Fruit fly (Drosophila melanogaster) whole organism, embryonic: ENCODE results near the gene CG32686.

ENCODE experiments used
- Antp ChIP-seq: fragments of 200-800 bp; sonication (Bioruptor generic); optimal IDR thresholded peaks from 3 replicates; lab custom pipeline; 2016; ENCODE audit warnings: missing biosample characterization, missing genetic modification characterization
- Atf-2 ChIP-seq: fragments of 200-800 bp; sonication (Bioruptor generic); optimal IDR thresholded peaks from 2 replicates; lab custom pipeline; 2016; ENCODE audit warnings: missing biosample characterization, missing genetic modification characterization
- BtbVII ChIP-seq: fragments of 200-800 bp; sonication (Bioruptor generic); optimal IDR thresholded peaks from 3 replicates; lab custom pipeline; 2017; ENCODE audit warnings: missing biosample characterization, mild to moderate bottlenecking, missing genetic modification characterization
- CG16863 ChIP-seq: fragments of 200-800 bp; sonication (Bioruptor generic); optimal IDR thresholded peaks from 3 replicates; lab custom pipeline; 2016; ENCODE audit warnings: missing biosample characterization, missing genetic modification characterization
- CG17186 ChIP-seq: fragments of 200-800 bp; sonication (Bioruptor generic); optimal IDR thresholded peaks from 3 replicates; lab custom pipeline; 2017; ENCODE audit warnings: missing biosample characterization, missing genetic modification reagents, missing genetic modification characterization
- CG43689 ChIP-seq: fragments of 200-800 bp; sonication (Bioruptor generic); IDR thresholded peaks from 2 replicates; pipeline ENCODE4 v1.3.6; 2022; ENCODE audit warnings: missing biosample characterization, missing genetic modification characterization
- CG7987 ChIP-seq: fragments of 200-800 bp; sonication (Bioruptor generic); optimal IDR thresholded peaks from 2 replicates; lab custom pipeline; 2018; ENCODE audit warnings: missing biosample characterization, mild to moderate bottlenecking, missing genetic modification characterization, moderate library complexity
- CG8089 ChIP-seq: fragments of 200-800 bp; sonication (Bioruptor generic); optimal IDR thresholded peaks from 3 replicates; lab custom pipeline; 2016; ENCODE audit warnings: missing biosample characterization, missing genetic modification characterization
- CG8290 ChIP-seq, 3 experiments: fragments of 200-800 bp; sonication (Bioruptor generic); optimal IDR thresholded peaks; 2 replicates each; lab custom pipeline; 2016 to 2019; ENCODE audit warnings: missing biosample characterization in 3 of 3, missing genetic modification characterization in 3 of 3, mild to moderate bottlenecking in 2 of 3, moderate library complexity in 1 of 3
- CG9727 ChIP-seq: fragments of 200-800 bp; sonication (Bioruptor generic); optimal IDR thresholded peaks from 3 replicates; lab custom pipeline; 2017; ENCODE audit warnings: missing biosample characterization, mild to moderate bottlenecking, missing genetic modification characterization
- CG9817 ChIP-seq: fragments of 200-800 bp; sonication (Bioruptor generic); optimal IDR thresholded peaks from 2 replicates; lab custom pipeline; 2018; ENCODE audit warnings: missing biosample characterization, mild to moderate bottlenecking, missing genetic modification characterization, moderate library complexity
- Chrac-16 ChIP-seq: fragments of 200-800 bp; sonication (Bioruptor generic); optimal IDR thresholded peaks from 3 replicates; lab custom pipeline; 2016; ENCODE audit warnings: missing biosample characterization, missing genetic modification characterization
- CkIIα-i1 ChIP-seq: fragments of 200-800 bp; sonication (Bioruptor generic); IDR thresholded peaks from 2 replicates; pipeline ENCODE4 v1.3.6; 2022; ENCODE audit warnings: missing biosample characterization, missing genetic modification characterization
- E2f1 ChIP-seq: fragments of 200-800 bp; sonication (Bioruptor generic); IDR thresholded peaks from 2 replicates; pipeline ENCODE4 v1.3.6; 2022; ENCODE audit warnings: missing biosample characterization, missing genetic modification characterization
- HHEX ChIP-seq: fragments of 200-800 bp; sonication (Bioruptor generic); optimal IDR thresholded peaks from 3 replicates; lab custom pipeline; 2017; ENCODE audit warnings: missing biosample characterization, mild to moderate bottlenecking, missing genetic modification characterization, missing genetic modification reagents
- MTF-1 ChIP-seq: fragments of 200-800 bp; sonication (Bioruptor generic); optimal IDR thresholded peaks from 2 replicates; lab custom pipeline; 2018; ENCODE audit warnings: missing biosample characterization, mild to moderate bottlenecking, missing genetic modification characterization, borderline replicate concordance
- Max ChIP-seq: fragments of 200-800 bp; sonication (Bioruptor generic); optimal IDR thresholded peaks from 2 replicates; lab custom pipeline; 2016; ENCODE audit warnings: missing biosample characterization, mild to moderate bottlenecking, missing genetic modification characterization
- Med ChIP-seq: fragments of 200-800 bp; sonication (Bioruptor generic); peaks from one replicate; lab custom pipeline; 2016; ENCODE audit warnings: missing biosample characterization, missing genetic modification characterization, mild to moderate bottlenecking, inconsistent platforms, moderate library complexity
- Optix ChIP-seq: fragments of 200-800 bp; sonication (Bioruptor generic); IDR thresholded peaks from 3 replicates; pipeline ENCODE4 v1.3.6; 2022; ENCODE audit warnings: missing biosample characterization, missing genetic modification characterization
- Pdp1 ChIP-seq, 2 experiments: fragments of 200-800 bp; sonication (Bioruptor generic); optimal IDR thresholded peaks; 3 replicates each; lab custom pipeline; 2016; ENCODE audit warnings: missing biosample characterization in 2 of 2, missing genetic modification characterization in 2 of 2, mild to moderate bottlenecking in 1 of 2, moderate library complexity in 1 of 2
- Sox102F ChIP-seq: fragments of 200-800 bp; sonication (Bioruptor generic); optimal IDR thresholded peaks from 2 replicates; lab custom pipeline; 2018; ENCODE audit warnings: missing biosample characterization, mild to moderate bottlenecking, missing genetic modification characterization, moderate library complexity
- Stat92E ChIP-seq, 3 experiments: fragments of >200 bp in 2 of 3; fragments of 200-800 bp in 1 of 3; sonication (Bioruptor generic) in 1 of 3; optimal IDR thresholded peaks; 2 replicates each; lab custom pipeline; 2017 to 2019; ENCODE audit warnings: missing biosample characterization in 3 of 3, missing genetic modification characterization in 3 of 3, mild to moderate bottlenecking in 1 of 3, moderate library complexity in 1 of 3
- TFAM ChIP-seq: fragments of 200-800 bp; sonication (Bioruptor generic); optimal IDR thresholded peaks from 2 replicates; lab custom pipeline; 2017; ENCODE audit warnings: missing biosample characterization, missing genetic modification characterization, inconsistent platforms
- Trl ChIP-seq, 3 experiments: fragments of >200 bp in 2 of 3; fragments of 200-800 bp in 1 of 3; sonication (Bioruptor generic) in 1 of 3; optimal IDR thresholded peaks; 2 replicates in 1 of 3; 3 replicates in 2 of 3; lab custom pipeline; 2016 to 2017; ENCODE audit warnings: missing biosample characterization in 1 of 3, missing genetic modification characterization in 1 of 3
- Vsx1 ChIP-seq: fragments of 200-800 bp; sonication (Bioruptor generic); optimal IDR thresholded peaks from 2 replicates; lab custom pipeline; 2017; ENCODE audit warnings: missing biosample characterization, mild to moderate bottlenecking, missing genetic modification characterization, missing genetic modification reagents
- YL-1 ChIP-seq: fragments of 200-800 bp; sonication (Bioruptor generic); optimal IDR thresholded peaks from 3 replicates; lab custom pipeline; 2017; ENCODE audit warnings: missing biosample characterization, mild to moderate bottlenecking, missing genetic modification characterization
- amos ChIP-seq: fragments of 200-800 bp; sonication (Bioruptor generic); IDR thresholded peaks from 2 replicates; pipeline ENCODE4 v1.3.6; 2022; ENCODE audit warnings: missing biosample characterization, missing genetic modification characterization; ENCODE audit not compliant: partially characterized antibody
- bbx ChIP-seq: fragments of 200-800 bp; sonication (Bioruptor generic); IDR thresholded peaks from 2 replicates; pipeline ENCODE4 v1.3.6; 2022; ENCODE audit warnings: missing biosample characterization, missing genetic modification characterization; ENCODE audit not compliant: partially characterized antibody
- cato ChIP-seq: fragments of 200-800 bp; sonication (Bioruptor generic); optimal IDR thresholded peaks from 2 replicates; lab custom pipeline; 2016; ENCODE audit warnings: missing biosample characterization, missing genetic modification characterization, borderline replicate concordance
- gsb ChIP-seq: fragments of 200-800 bp; sonication (Bioruptor generic); IDR thresholded peaks from 2 replicates; pipeline ENCODE4 v1.3.6; 2022; ENCODE audit warnings: missing biosample characterization, missing genetic modification characterization
- ind ChIP-seq: fragments of 200-800 bp; sonication (Bioruptor generic); optimal IDR thresholded peaks from 3 replicates; lab custom pipeline; 2016; ENCODE audit warnings: missing biosample characterization, missing genetic modification characterization
- knrl ChIP-seq: fragments of 200-800 bp; sonication (Bioruptor generic); IDR thresholded peaks from 3 replicates; pipeline ENCODE4 v1.3.6; 2022; ENCODE audit warnings: missing biosample characterization, missing genetic modification characterization; ENCODE audit not compliant: partially characterized antibody
- lilli ChIP-seq: fragments of 200-800 bp; sonication (Bioruptor generic); optimal IDR thresholded peaks from 3 replicates; lab custom pipeline; 2016; ENCODE audit warnings: missing biosample characterization, missing genetic modification characterization
- oc ChIP-seq: fragments of 200-800 bp; sonication (Bioruptor generic); optimal IDR thresholded peaks from 2 replicates; lab custom pipeline; 2018; ENCODE audit warnings: missing biosample characterization, mild to moderate bottlenecking, missing genetic modification characterization, moderate library complexity
- pum ChIP-seq: fragments of 200-800 bp; sonication (Bioruptor generic); optimal IDR thresholded peaks from 2 replicates; lab custom pipeline; 2016; ENCODE audit warnings: missing biosample characterization, missing genetic modification characterization
- ranshi ChIP-seq: fragments of 200-800 bp; sonication (Bioruptor generic); IDR thresholded peaks from 2 replicates; pipeline ENCODE4 v1.3.6; 2022; ENCODE audit warnings: missing biosample characterization, missing genetic modification characterization
- sd ChIP-seq: fragments of 200-800 bp; sonication (Bioruptor generic); optimal IDR thresholded peaks from 3 replicates; lab custom pipeline; 2018; ENCODE audit warnings: missing biosample characterization, mild to moderate bottlenecking, missing genetic modification characterization, moderate library complexity
- slbo ChIP-seq: fragments of 200-800 bp; sonication (Bioruptor generic); IDR thresholded peaks from 2 replicates; pipeline ENCODE4 v1.3.6; 2022; ENCODE audit warnings: missing biosample characterization, missing genetic modification characterization
- sna ChIP-seq: fragments of 200-800 bp; sonication (Bioruptor generic); IDR thresholded peaks from 2 replicates; pipeline ENCODE4 v1.3.6; 2022; ENCODE audit warnings: missing biosample characterization, missing genetic modification characterization; ENCODE audit not compliant: partially characterized antibody
- tna ChIP-seq: fragments of 200-800 bp; sonication (Bioruptor generic); IDR thresholded peaks from 2 replicates; pipeline ENCODE4 v1.3.6; 2022; ENCODE audit warnings: missing biosample characterization, missing genetic modification characterization; ENCODE audit not compliant: partially characterized antibody
- zfh1 ChIP-seq: fragments of 200-800 bp; sonication (Bioruptor generic); IDR thresholded peaks from 3 replicates; pipeline ENCODE4 v1.3.6; 2022; ENCODE audit warnings: missing biosample characterization, missing genetic modification characterization

Gene CG32686

dm6 chrX:10362557-10363366, 12.4 kb downstream of the CG32686 start (continued):
- TF ChIP-seq Sox102F (GFP tag; lab: Kevin White, UChicago) (peak; percentile 30), tna (GFP tag; lab: Robert Waterston, UW) (no peak), ranshi (GFP tag; lab: Robert Waterston, UW) (no peak), cato (GFP tag; lab: Kevin White, UChicago) (no peak)

DNA sequence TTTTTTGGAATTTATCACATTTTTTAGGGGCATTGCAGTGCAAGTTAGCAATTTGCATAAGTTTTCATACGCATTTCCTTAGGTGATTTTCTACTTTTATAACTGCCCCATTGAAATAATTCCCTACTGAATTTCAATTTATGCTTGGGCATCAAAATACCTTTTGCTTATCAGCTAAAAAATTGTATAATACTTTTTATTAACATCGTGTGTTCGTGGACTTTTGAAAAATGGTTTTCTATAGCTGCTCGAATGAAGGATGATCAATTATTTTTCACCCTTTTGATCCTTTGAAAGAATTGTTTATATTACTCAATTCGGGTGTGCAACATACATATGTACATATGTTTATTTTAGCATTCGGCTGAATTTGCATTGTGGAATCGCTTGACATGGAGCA, 13.0 kb downstream of the CG32686 start:
- peak in 1 of 2 experiments; percentile 24 for TF ChIP-seq Pdp1 (GFP tag; optimal IDR thresholded peaks at IDR 0.05; lab: Kevin White, UChicago)
- TF ChIP-seq CG9727 (GFP tag; lab: Kevin White, UChicago), result no peak
- no peak for TF ChIP-seq CG43689 (GFP tag; lab: Robert Waterston, UW)
- no peak for TF ChIP-seq Stat92E (GFP tag; optimal IDR thresholded peaks at IDR 0.05; lab: Kevin White, UChicago)
- TF ChIP-seq Max (GFP tag; lab: Kevin White, UChicago), result no peak
- TF ChIP-seq TFAM (GFP tag; lab: Kevin White, UChicago), result no peak

DNA sequence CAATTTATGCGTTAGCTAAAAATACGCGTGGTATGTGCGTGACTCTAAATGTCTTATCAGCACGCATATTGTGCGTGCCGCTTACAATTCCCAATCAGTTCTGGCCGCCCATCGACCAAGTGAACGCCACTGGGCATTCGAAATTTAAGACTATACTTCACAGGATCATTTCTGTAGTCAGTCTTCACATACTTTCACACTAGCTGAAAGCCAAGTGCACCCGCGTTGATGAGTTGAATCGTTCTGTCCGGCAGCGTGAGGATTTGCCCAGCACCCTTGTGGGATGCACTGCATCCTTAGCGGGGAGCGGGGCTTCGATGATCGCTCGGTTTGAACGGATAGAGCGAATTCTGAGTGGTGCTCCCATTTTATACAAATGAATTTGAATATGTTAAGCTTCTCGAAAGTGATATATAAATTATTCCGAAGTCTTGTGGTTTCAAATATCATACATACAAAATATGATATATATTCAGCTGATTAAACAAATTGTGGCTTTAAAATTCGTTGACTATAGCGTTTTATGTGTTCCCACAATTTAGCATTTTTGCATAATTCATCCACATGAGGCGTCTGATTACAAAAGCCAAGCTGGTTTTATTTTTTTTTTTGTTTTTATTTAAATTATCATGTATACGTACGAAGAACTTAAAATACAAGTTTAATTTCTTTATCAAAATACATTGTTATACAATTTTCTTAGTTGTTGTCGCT, 27.0 kb downstream of the CG32686 start:
- TF ChIP-seq YL-1 (GFP tag; lab: Kevin White, UChicago) (no peak), CG16863 (GFP tag; lab: Kevin White, UChicago) (no peak), Trl (optimal IDR thresholded peaks at IDR 0.05; lab: Kevin White, UChicago) (no peak), Trl (GFP tag; optimal IDR thresholded peaks at IDR 0.05; lab: Kevin White, UChicago) (no peak), Atf-2 (GFP tag; lab: Kevin White, UChicago) (no peak), CG7987 (GFP tag; lab: Kevin White, UChicago) (peak; percentile 85), Chrac-16 (GFP tag; lab: Kevin White, UChicago) (no peak), E2f1 (GFP tag; lab: Robert Waterston, UW) (no peak), Vsx1 (GFP tag; lab: Kevin White, UChicago) (no peak), Antp (GFP tag; lab: Kevin White, UChicago) (peak; percentile 20), CkIIα-i1 (no peak), CG8089 (GFP tag; lab: Kevin White, UChicago) (no peak), HHEX (GFP tag; lab: Kevin White, UChicago) (no peak), sna (GFP tag; lab: Robert Waterston, UW) (no peak), CG8290 (GFP tag; optimal IDR thresholded peaks at IDR 0.05; lab: Kevin White, UChicago) (no peak), CG8290 (tag; optimal IDR thresholded peaks at IDR 0.05; lab: Kevin White, UChicago) (peak in 1 of 2 experiments; percentile 21), Med (GFP tag; lab: Kevin White, UChicago) (peak; percentile 83), sd (tag; lab: Kevin White, UChicago) (peak; percentile 8), slbo (GFP tag; lab: Robert Waterston, UW) (peak; percentile 28), ind (GFP tag; lab: Kevin White, UChicago) (no peak), Optix (GFP tag; lab: Robert Waterston, UW) (no peak), gsb (GFP tag; lab: Robert Waterston, UW) (no peak), bbx (GFP tag; lab: Robert Waterston, UW) (0 out of 2 replicates have a peak, but pooled peaks have one; percentile 34), zfh1 (GFP tag; lab: Robert Waterston, UW) (0 out of 3 replicates have a peak, but pooled peaks have one; percentile 11), CG17186 (GFP tag; lab: Kevin White, UChicago) (no peak), knrl (GFP tag; lab: Robert Waterston, UW) (peak; percentile 31; the same call in 1 of the 3 replicates), pum (GFP tag; lab: Kevin White, UChicago) (peak; percentile 2), amos (GFP tag; lab: Robert Waterston, UW) (peak; percentile 26; the same call in 1 of the 2 replicates), oc (no peak), lilli (GFP tag; lab: Kevin White, UChicago) (peak; percentile 31), MTF-1 (GFP tag; lab: Kevin White, UChicago) (no peak), BtbVII (GFP tag; lab: Kevin White, UChicago) (no peak), CG9817 (tag; lab: Kevin White, UChicago) (no peak)
